Fruit fly (Drosophila melanogaster): ENCODE measurements around the gene CG5111.

The CG5111 gene

dm6 chr3R:25543565-25544317 is 37.7 kb downstream of the CG5111 start:
- TF ChIP-seq CG17385 (GFP tag; optimal IDR thresholded peaks at IDR 0.05) (peak; percentile 10), CG17361 (GFP tag; IDR thresholded peaks at IDR 0.05) (0 out of 3 replicates have a peak, but pooled peaks have one; percentile 24), CG17359 (tag; optimal IDR thresholded peaks at IDR 0.05) (peak; percentile 1), abd-A (tag; optimal IDR thresholded peaks at IDR 0.05) (peak; percentile 21), Med (GFP tag) (peak; percentile 82), CG18262 (tag; optimal IDR thresholded peaks at IDR 0.05) (peak; percentile 6), Hsf (GFP tag; optimal IDR thresholded peaks at IDR 0.05) (no peak), Xrp1 (GFP tag; IDR thresholded peaks at IDR 0.05) (0 out of 2 replicates have a peak, but pooled peaks have one; percentile 17), CoRest (tag; optimal IDR thresholded peaks at IDR 0.05) (peak; percentile 26), grau (tag; optimal IDR thresholded peaks at IDR 0.05) (peak; percentile 9), btn (GFP tag; optimal IDR thresholded peaks at IDR 0.05) (no peak), chif (GFP tag; optimal IDR thresholded peaks at IDR 0.05) (peak in 1 of 2 experiments; percentile 11), CG14050 (GFP tag; IDR thresholded peaks at IDR 0.05) (no peak), PHDP (tag; optimal IDR thresholded peaks at IDR 0.05) (peak; percentile 56), CG11504 (tag; optimal IDR thresholded peaks at IDR 0.05) (peak; percentile 36), vfl (GFP tag; optimal IDR thresholded peaks at IDR 0.05) (no peak), CG31441 (GFP tag; IDR thresholded peaks at IDR 0.05) (0 out of 2 replicates have a peak, but pooled peaks have one; percentile 36), sd (tag; optimal IDR thresholded peaks at IDR 0.05) (peak; percentile 16), HHEX (GFP tag; optimal IDR thresholded peaks at IDR 0.05) (peak; percentile 41), sob (GFP tag; IDR thresholded peaks at IDR 0.05) (no peak), CG2129 (GFP tag; IDR thresholded peaks at IDR 0.05; ENCODE audit: partially characterized antibody) (no peak), Eip74EF (GFP tag; optimal IDR thresholded peaks at IDR 0.05) (peak in 1 of 2 experiments; percentile 37), grn (GFP tag; optimal IDR thresholded peaks at IDR 0.05) (peak; percentile 2), CG32767 (GFP tag; IDR thresholded peaks at IDR 0.05) (no peak), zen (tag; optimal IDR thresholded peaks at IDR 0.05) (no peak), CG12071 (GFP tag; optimal IDR thresholded peaks at IDR 0.05) (peak; percentile 31), CG10274 (GFP tag; optimal IDR thresholded peaks at IDR 0.05) (no peak), Blimp-1 (GFP tag; optimal IDR thresholded peaks at IDR 0.05) (peak; percentile 20), hth (optimal IDR thresholded peaks at IDR 0.05) (no peak), sens (GFP tag) (peak; percentile 67), CG3281 (GFP tag; optimal IDR thresholded peaks at IDR 0.05) (peak; percentile 19), sim (GFP tag; IDR thresholded peaks at IDR 0.05) (no peak), CG3995 (GFP tag; optimal IDR thresholded peaks at IDR 0.05) (no peak), odd (GFP tag; optimal IDR thresholded peaks at IDR 0.05) (peak; percentile 28), CG6813 (GFP tag; optimal IDR thresholded peaks at IDR 0.05) (peak; percentile 21), Dp (GFP tag; optimal IDR thresholded peaks at IDR 0.05) (no peak), mirr (GFP tag; optimal IDR thresholded peaks at IDR 0.05) (peak; percentile 63), HmgD (GFP tag; optimal IDR thresholded peaks at IDR 0.05) (no peak), CG33557 (GFP tag; optimal IDR thresholded peaks at IDR 0.05) (peak; percentile 18), h (optimal IDR thresholded peaks at IDR 0.05) (no peak), croc (GFP tag; conservative IDR thresholded peaks at IDR 0.05) (no peak), CG7839 (tag; optimal IDR thresholded peaks at IDR 0.05) (peak; percentile 40), CG6175 (GFP tag; IDR thresholded peaks at IDR 0.05) (peak; percentile 26; the same call in 1 of the 3 replicates), ATbp (GFP tag; optimal IDR thresholded peaks at IDR 0.05) (peak; percentile 59), Oli (tag; optimal IDR thresholded peaks at IDR 0.05) (peak; percentile 23), BtbVII (GFP tag; optimal IDR thresholded peaks at IDR 0.05) (peak; percentile 68), H2.0 (GFP tag; IDR thresholded peaks at IDR 0.05) (no peak), Hmr (GFP tag; optimal IDR thresholded peaks at IDR 0.05) (peak; percentile 19), chinmo (GFP tag; IDR thresholded peaks at IDR 0.05; ENCODE audit: partially characterized antibody) (0 out of 4 replicates have a peak, but pooled peaks have one; percentile 19)

Data from whole organism, embryonic.